Worm (Caenorhabditis elegans) whole organism, L1 larva: Measurements from ENCODE around the gene snai-1.

Experiments used
- alr-1 ChIP-seq: fragments of 200-800 bp; sonication (Bioruptor generic); optimal IDR thresholded peaks from 2 replicates; lab custom pipeline; 2018; ENCODE audit warnings: borderline replicate concordance, mild to moderate bottlenecking, missing genetic modification characterization, missing compliant biosample characterization
- blmp-1 ChIP-seq: fragments of 150-350 bp; optimal IDR thresholded peaks from 2 replicates; lab custom pipeline; 2014; ENCODE audit warnings: missing biosample characterization, missing genetic modification characterization
- ces-1 ChIP-seq: fragments of 150-350 bp; optimal IDR thresholded peaks from 2 replicates; lab custom pipeline; 2014; ENCODE audit warnings: missing biosample characterization, missing genetic modification reagents, missing genetic modification characterization
- dpl-1 ChIP-seq, 3 experiments: fragments of 150-350 bp in 2 of 3; sonication (generic microtip) in 1 of 3; optimal IDR thresholded peaks; 2 replicates each; lab custom pipeline; 2014 to 2017; ENCODE audit warnings: missing biosample characterization in 3 of 3, missing genetic modification characterization in 3 of 3, missing genetic modification reagents in 3 of 3
- dsc-1 ChIP-seq: sonication (generic microtip); optimal IDR thresholded peaks from 2 replicates; lab custom pipeline; 2016; ENCODE audit warnings: mild to moderate bottlenecking, missing genetic modification characterization, missing compliant biosample characterization
- efl-1 ChIP-seq, 4 experiments: fragments of 150-350 bp; optimal IDR thresholded peaks in 3 of 4; peaks in 1 of 4; 1 replicate in 1 of 4; 2 replicates in 3 of 4; lab custom pipeline; 2014; ENCODE audit warnings: missing biosample characterization in 2 of 4, missing genetic modification characterization in 2 of 4, missing genetic modification reagents in 2 of 4
- efl-3 ChIP-seq: fragments of 200-800 bp; sonication (Bioruptor generic); optimal IDR thresholded peaks from 2 replicates; lab custom pipeline; 2018; ENCODE audit warnings: mild to moderate bottlenecking, missing genetic modification characterization, missing compliant biosample characterization
- elt-2 ChIP-seq: sonication (generic microtip); optimal IDR thresholded peaks from 2 replicates; lab custom pipeline; 2016; ENCODE audit warnings: missing genetic modification characterization, mild to moderate bottlenecking, inconsistent platforms, missing compliant biosample characterization, missing genetic modification reagents
- elt-3 ChIP-seq, 6 experiments: fragments of 150-350 bp in 1 of 6; sonication (generic microtip); optimal IDR thresholded peaks; 2 replicates each; lab custom pipeline; 2017 to 2018; ENCODE audit warnings: missing biosample characterization in 6 of 6, missing genetic modification characterization in 6 of 6, inconsistent platforms in 1 of 6
- fkh-4 ChIP-seq: sonication (generic microtip); optimal IDR thresholded peaks from 2 replicates; lab custom pipeline; 2016; ENCODE audit warnings: missing compliant biosample characterization, missing genetic modification characterization, borderline replicate concordance
- fkh-8 ChIP-seq: sonication (generic microtip); optimal IDR thresholded peaks from 2 replicates; lab custom pipeline; 2016; ENCODE audit warnings: mild to moderate bottlenecking, missing genetic modification characterization, missing compliant biosample characterization
- grh-1 ChIP-seq: fragments of 200-800 bp; sonication (Bioruptor generic); IDR thresholded peaks from 2 replicates; pipeline ENCODE4 v1.3.6; 2022; ENCODE audit warnings: missing genetic modification reagents, missing genetic modification characterization, missing compliant biosample characterization
- hlh-4 ChIP-seq: sonication (generic microtip); optimal IDR thresholded peaks from 2 replicates; lab custom pipeline; 2016; ENCODE audit warnings: mild to moderate bottlenecking, missing genetic modification characterization, missing compliant biosample characterization
- hpl-2 ChIP-seq: fragments of 150-350 bp; optimal IDR thresholded peaks from 2 replicates; lab custom pipeline; 2014; ENCODE audit warnings: missing biosample characterization, missing genetic modification reagents, missing genetic modification characterization
- lin-14 ChIP-seq: fragments of 200-800 bp; sonication (Bioruptor generic); optimal IDR thresholded peaks from 2 replicates; lab custom pipeline; 2018; ENCODE audit warnings: mild to moderate bottlenecking, missing genetic modification characterization, moderate library complexity, missing compliant biosample characterization
- lin-35 ChIP-seq, 2 experiments: fragments of 150-350 bp; optimal IDR thresholded peaks; 2 replicates each; lab custom pipeline; 2014; ENCODE audit warnings: missing biosample characterization in 2 of 2, missing genetic modification characterization in 2 of 2, missing genetic modification reagents in 2 of 2
- lir-3 ChIP-seq: sonication (generic microtip); optimal IDR thresholded peaks from 2 replicates; lab custom pipeline; 2016; ENCODE audit warnings: mild to moderate bottlenecking, missing genetic modification characterization, moderate library complexity, missing compliant biosample characterization; ENCODE audit not compliant: poor library complexity
- lsy-2 ChIP-seq, 2 experiments: fragments of 150-350 bp; optimal IDR thresholded peaks; 2 replicates each; lab custom pipeline; 2014; ENCODE audit warnings: missing biosample characterization in 2 of 2, missing genetic modification characterization in 2 of 2
- nhr-12 ChIP-seq: sonication (generic microtip); optimal IDR thresholded peaks from 2 replicates; lab custom pipeline; 2017; ENCODE audit warnings: missing biosample characterization, missing genetic modification characterization
- nhr-19 ChIP-seq: fragments of 200-800 bp; sonication (Bioruptor generic); conservative IDR thresholded peaks from 2 replicates; pipeline ENCODE4 v1.3.6; 2022; ENCODE audit warnings: missing genetic modification characterization, missing compliant biosample characterization
- nhr-20 ChIP-seq: sonication (generic microtip); optimal IDR thresholded peaks from 2 replicates; lab custom pipeline; 2016; ENCODE audit warnings: mild to moderate bottlenecking, missing genetic modification characterization, missing compliant biosample characterization
- nhr-47 ChIP-seq: sonication (generic microtip); optimal IDR thresholded peaks from 2 replicates; lab custom pipeline; 2016; ENCODE audit warnings: mild to moderate bottlenecking, missing genetic modification characterization, moderate library complexity, missing compliant biosample characterization
- nhr-71 ChIP-seq: sonication (generic microtip); optimal IDR thresholded peaks from 2 replicates; lab custom pipeline; 2016; ENCODE audit warnings: mild to moderate bottlenecking, missing genetic modification characterization, moderate library complexity, missing compliant biosample characterization
- nhr-76 ChIP-seq: sonication (generic microtip); optimal IDR thresholded peaks from 2 replicates; lab custom pipeline; 2017; ENCODE audit warnings: missing biosample characterization, missing genetic modification characterization
- nhr-77 ChIP-seq: fragments of 150-350 bp; optimal IDR thresholded peaks from 2 replicates; lab custom pipeline; 2014; ENCODE audit warnings: missing biosample characterization, missing genetic modification characterization
- nhr-85 ChIP-seq: sonication (generic microtip); peaks from one replicate; lab custom pipeline; 2016; ENCODE audit warnings: missing genetic modification characterization, inconsistent platforms, missing compliant biosample characterization
- nhr-90 ChIP-seq: sonication (generic microtip); optimal IDR thresholded peaks from 2 replicates; lab custom pipeline; 2016; ENCODE audit warnings: mild to moderate bottlenecking, missing genetic modification characterization, missing compliant biosample characterization; ENCODE audit not compliant: poor library complexity
- pqm-1 ChIP-seq: sonication (generic microtip); optimal IDR thresholded peaks from 3 replicates; lab custom pipeline; 2017; ENCODE audit warnings: missing biosample characterization, missing genetic modification characterization
- rnt-1 ChIP-seq: sonication (generic microtip); optimal IDR thresholded peaks from 2 replicates; lab custom pipeline; 2016; ENCODE audit warnings: mild to moderate bottlenecking, missing genetic modification characterization, moderate library complexity, missing compliant biosample characterization
- snpc-4 ChIP-seq: fragments of 150-350 bp; optimal IDR thresholded peaks from 2 replicates; lab custom pipeline; 2014; ENCODE audit warnings: missing biosample characterization, missing genetic modification characterization
- snu-23 ChIP-seq: sonication (generic microtip); optimal IDR thresholded peaks from 2 replicates; lab custom pipeline; 2016; ENCODE audit warnings: missing genetic modification characterization, missing compliant biosample characterization
- sptf-1 ChIP-seq: fragments of 150-350 bp; optimal IDR thresholded peaks from 2 replicates; lab custom pipeline; 2014; ENCODE audit warnings: missing biosample characterization, missing genetic modification characterization
- tbx-2 ChIP-seq: sonication (generic microtip); optimal IDR thresholded peaks from 2 replicates; lab custom pipeline; 2016; ENCODE audit warnings: missing genetic modification characterization, missing compliant biosample characterization
- unc-98 ChIP-seq: fragments of 200-800 bp; sonication (Bioruptor generic); IDR thresholded peaks from 2 replicates; pipeline ENCODE4 v1.3.6; 2022; ENCODE audit warnings: missing genetic modification characterization, missing compliant biosample characterization
- zip-4 ChIP-seq: fragments of 200-800 bp; sonication (Bioruptor generic); optimal IDR thresholded peaks from 2 replicates; lab custom pipeline; 2018; ENCODE audit warnings: mild to moderate bottlenecking, missing genetic modification characterization, moderate library complexity, missing compliant biosample characterization

The snai-1 gene

DNA sequence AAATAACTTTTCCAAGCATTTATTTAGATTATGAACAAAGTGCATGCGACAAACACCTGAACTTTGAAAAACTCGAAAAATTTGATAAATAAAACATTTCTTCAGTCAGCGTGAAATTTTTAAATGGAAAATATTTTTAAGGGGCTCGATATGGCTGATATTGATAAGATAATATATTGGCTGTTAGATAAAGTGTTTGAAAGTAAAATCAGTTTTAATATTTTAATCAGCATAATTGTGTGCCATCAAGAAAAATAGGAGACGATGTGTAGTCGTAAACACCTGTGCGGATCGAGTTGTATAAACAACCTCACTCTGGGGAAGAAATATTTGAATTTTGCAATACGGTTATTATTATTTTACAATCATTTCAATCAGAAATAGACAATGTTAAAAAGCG is 6.1 kb upstream of the snai-1 start:
- TF ChIP-seq elt-2 (peak; percentile 66), fkh-8 (tag; lab: Kevin White, UChicago) (no peak), lin-14 (GFP tag; lab: Kevin White, UChicago) (no peak), nhr-90 (tag; lab: Kevin White, UChicago) (no peak), zip-4 (GFP tag; lab: Kevin White, UChicago) (no peak)

DNA sequence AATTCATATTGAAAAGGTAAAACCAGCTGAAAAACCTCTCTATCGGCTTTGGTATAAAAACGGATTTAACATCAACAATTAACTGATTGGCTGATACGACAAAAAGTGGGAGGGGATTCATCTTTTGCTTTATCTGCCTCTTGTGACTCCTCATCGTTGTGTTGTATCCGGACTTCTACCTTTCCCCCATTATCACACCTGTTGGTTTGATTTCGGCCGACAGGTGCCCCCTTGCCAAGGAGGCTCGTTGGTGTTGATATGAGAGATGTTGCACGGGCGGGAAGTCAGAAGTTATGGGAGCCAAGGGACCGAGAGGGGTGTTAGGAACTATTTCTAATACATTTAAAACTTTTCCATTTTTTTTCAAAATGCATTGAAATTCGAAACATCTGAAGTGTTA is 960 bp upstream of the snai-1 start:
- TF ChIP-seq fkh-4 = no peak
- no peak for TF ChIP-seq hpl-2 (GFP tag; lab: Kevin White, UChicago)
- TF ChIP-seq unc-98 (GFP tag; lab: Robert Waterston, UW) = no peak
- no peak for TF ChIP-seq dsc-1 (tag; lab: Kevin White, UChicago)
- no peak for TF ChIP-seq nhr-12
- TF ChIP-seq rnt-1 (tag; lab: Kevin White, UChicago) = peak; percentile 54
- TF ChIP-seq, all 84 proteins: peak for 1

DNA sequence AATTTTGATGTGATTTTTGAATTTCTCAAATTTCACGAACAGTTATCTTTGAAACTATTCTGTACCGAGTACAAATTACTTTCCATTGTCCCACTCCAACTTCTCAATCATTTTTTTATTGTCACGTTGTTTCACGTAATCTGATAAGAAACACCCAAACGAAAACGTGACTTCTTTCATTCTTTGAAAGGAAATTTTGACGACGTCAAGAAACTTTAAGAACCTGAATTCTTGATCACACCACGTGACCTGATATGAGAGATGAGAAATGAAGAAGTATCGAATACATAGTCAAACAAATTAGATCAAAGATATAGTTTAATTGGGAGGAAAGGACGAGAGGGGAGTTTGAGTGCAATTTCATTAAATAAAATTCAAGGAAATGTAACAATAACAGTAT is 4.0 kb downstream of the snai-1 start:
- TF ChIP-seq nhr-19 (GFP tag; lab: Robert Waterston, UW) (peak; percentile 52), nhr-85 (peak; percentile 93), blmp-1 (tag; lab: Kevin White, UChicago) (peak; percentile 57), tbx-2 (tag; lab: Kevin White, UChicago) (peak; percentile 76), efl-3 (GFP tag; lab: Kevin White, UChicago) (no peak), nhr-71 (tag; lab: Kevin White, UChicago) (peak; percentile 61), lin-14 (GFP tag; lab: Kevin White, UChicago) (peak; percentile 66), elt-3 (tag; optimal IDR thresholded peaks at IDR 0.05; lab: Kevin White, UChicago) (peak in 2 of 6 experiments; percentile 84 to 91), lsy-2 (tag; optimal IDR thresholded peaks at IDR 0.05; lab: Kevin White, UChicago) (peak in 1 of 2 experiments; percentile 18), alr-1 (tag; lab: Kevin White, UChicago) (no peak), nhr-20 (tag; lab: Kevin White, UChicago) (peak; percentile 71), nhr-47 (peak; percentile 35), dpl-1 (GFP tag; optimal IDR thresholded peaks at IDR 0.05; lab: Kevin White, UChicago) (peak in 1 of 3 experiments; percentile 2), snpc-4 (tag; lab: Kevin White, UChicago) (no peak), lin-35 (GFP tag; optimal IDR thresholded peaks at IDR 0.05; lab: Kevin White, UChicago) (peak in 1 of 2 experiments; percentile 74), lir-3 (no peak), ces-1 (GFP tag; lab: Kevin White, UChicago) (no peak), nhr-90 (tag; lab: Kevin White, UChicago) (peak; percentile 46), grh-1 (peak; percentile 51), dsc-1 (tag; lab: Kevin White, UChicago) (no peak), snu-23 (peak; percentile 51), efl-1 (optimal IDR thresholded peaks at IDR 0.05; lab: Kevin White, UChicago) (no peak), efl-1 (GFP tag; optimal IDR thresholded peaks at IDR 0.05 in 1 of 2; lab: Kevin White, UChicago) (peak in 1 of 2 experiments; percentile 34), sptf-1 (tag; lab: Kevin White, UChicago) (no peak)

DNA sequence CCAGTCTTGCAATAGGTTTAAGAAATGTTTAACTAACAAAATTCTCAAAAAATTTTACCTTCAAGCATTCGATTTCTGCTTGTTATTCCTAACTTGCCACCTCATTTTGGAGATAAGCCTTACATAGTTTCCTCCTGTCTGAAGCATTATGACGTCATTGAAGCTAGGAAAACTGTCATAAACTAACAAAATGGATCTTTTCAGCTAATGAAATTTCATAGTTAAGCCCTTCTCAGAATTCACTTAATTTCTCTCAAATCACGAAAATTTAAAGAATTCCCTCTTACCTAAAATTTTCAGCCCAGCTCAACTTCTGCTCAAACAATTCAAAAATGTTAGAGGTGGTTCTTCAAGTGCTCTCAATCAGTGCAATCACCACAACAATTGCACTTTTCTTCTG is 6.3 kb downstream of the snai-1 start, which contains the start of gene swt-1:
Gene swt-1 (plus strand): TSS at position 301 of the 400 bp plus-strand sequence.
- TF ChIP-seq nhr-76 = no peak
- no peak for TF ChIP-seq lin-35 (GFP tag; optimal IDR thresholded peaks at IDR 0.05; lab: Kevin White, UChicago)
- TF ChIP-seq nhr-77 (tag; lab: Kevin White, UChicago) = no peak
- TF ChIP-seq pqm-1 (tag; lab: Kevin White, UChicago) = no peak
- no peak for TF ChIP-seq hlh-4 (tag; lab: Kevin White, UChicago)
- TF ChIP-seq, all 84 proteins: peak for 0
